Fruit fly (Drosophila melanogaster) whole organism: ENCODE measurements around the gene CG11694.

ENCODE experiments used
- CG8478 ChIP-seq: fragments of >200 bp; optimal IDR thresholded peaks from 2 replicates; lab custom pipeline; 2018; ENCODE audit warnings: inconsistent platforms
- pan ChIP-seq: fragments of >200 bp; optimal IDR thresholded peaks from 2 replicates; lab custom pipeline; 2017
- usp ChIP-seq: fragments of >200 bp; optimal IDR thresholded peaks from 2 replicates; lab custom pipeline; 2017; ENCODE audit warnings: missing biosample characterization, missing genetic modification characterization, mixed read lengths

DNA sequence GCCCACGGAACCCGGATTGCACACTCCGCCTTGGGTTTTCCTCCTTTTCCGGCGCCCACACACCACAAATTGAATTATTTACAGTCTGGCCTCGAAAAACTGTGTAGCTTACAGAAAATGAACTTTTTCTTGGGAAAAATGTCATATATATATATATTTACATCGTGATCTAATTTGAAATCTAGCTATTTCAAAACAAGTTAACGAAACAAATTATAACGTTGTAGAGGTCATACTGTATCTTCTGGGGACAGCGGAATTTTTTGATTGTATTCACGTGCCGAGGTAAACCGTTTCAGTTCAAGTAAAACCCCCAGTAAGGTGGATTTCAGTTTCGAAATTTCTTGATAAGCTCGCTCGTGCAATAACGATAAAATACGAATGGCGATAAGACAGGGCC, 42.5 kb upstream of the CG11694 start:
- TF ChIP-seq pan (lab: Kevin White, UChicago) (no peak), CG8478 (lab: Kevin White, UChicago) (no peak), usp (GFP tag; lab: Kevin White, UChicago) (no peak)
